Worm (Caenorhabditis elegans) whole organism, L4 larva: ENCODE measurements around the gene F18E9.3.

Experiments
- D1046.2 ChIP-seq: fragments of 200-800 bp; sonication (Bioruptor generic); IDR thresholded peaks from 2 replicates; pipeline ENCODE4 v1.3.6; 2022; ENCODE audit warnings: missing genetic modification characterization, missing compliant biosample characterization
- F26F4.8 ChIP-seq: fragments of 200-800 bp; sonication (Bioruptor generic); conservative IDR thresholded peaks from 2 replicates; pipeline ENCODE4 v1.3.6; 2022; ENCODE audit warnings: missing genetic modification characterization, missing compliant biosample characterization
- F44E2.7 ChIP-seq: fragments of 200-800 bp; sonication (Bioruptor generic); IDR thresholded peaks from 2 replicates; pipeline ENCODE4 v2.1.2; 2022; ENCODE audit warnings: missing genetic modification characterization, missing compliant biosample characterization
- F49E8.2 ChIP-seq: sonication (generic microtip); optimal IDR thresholded peaks from 2 replicates; lab custom pipeline; 2016; ENCODE audit warnings: missing compliant biosample characterization, mild to moderate bottlenecking, missing genetic modification characterization, borderline replicate concordance
- T20F7.1 ChIP-seq: fragments of 200-800 bp; sonication (Bioruptor generic); optimal IDR thresholded peaks from 2 replicates; lab custom pipeline; 2018; ENCODE audit warnings: mild to moderate bottlenecking, missing genetic modification characterization, missing compliant biosample characterization
- T26A8.4 ChIP-seq: fragments of 200-800 bp; sonication (Bioruptor generic); IDR thresholded peaks from 2 replicates; pipeline ENCODE4 v1.3.6; 2022; ENCODE audit warnings: missing genetic modification characterization, missing compliant biosample characterization
- Y48G9A.11 ChIP-seq: fragments of 200-800 bp; sonication (Bioruptor generic); IDR thresholded peaks from 2 replicates; pipeline ENCODE4 v1.3.6; 2022; ENCODE audit warnings: missing genetic modification reagents, missing genetic modification characterization, missing compliant biosample characterization
- Y5F2A.4 ChIP-seq: fragments of 200-800 bp; sonication (Bioruptor generic); optimal IDR thresholded peaks from 2 replicates; lab custom pipeline; 2018; ENCODE audit warnings: mild to moderate bottlenecking, missing genetic modification characterization, missing compliant biosample characterization
- aha-1 ChIP-seq: fragments of 150-350 bp; peaks from one replicate; lab custom pipeline; 2014; ENCODE audit warnings: missing biosample characterization, missing genetic modification characterization
- aly-2 ChIP-seq: sonication (generic microtip); optimal IDR thresholded peaks from 2 replicates; lab custom pipeline; 2018; ENCODE audit warnings: missing biosample characterization, missing genetic modification characterization
- ama-1 ChIP-seq: fragments of 150-350 bp; optimal IDR thresholded peaks from 2 replicates; lab custom pipeline; 2014; ENCODE audit warnings: inconsistent platforms, mixed read lengths
- attf-4 ChIP-seq: sonication (generic microtip); optimal IDR thresholded peaks from 3 replicates; lab custom pipeline; 2017; ENCODE audit warnings: missing biosample characterization, missing genetic modification characterization
- ceh-20 ChIP-seq: fragments of 200-800 bp; sonication (Bioruptor generic); IDR thresholded peaks from 2 replicates; pipeline ENCODE4 v1.3.6; 2022; ENCODE audit warnings: missing genetic modification reagents, missing genetic modification characterization, missing compliant biosample characterization
- ceh-82 ChIP-seq: sonication (generic microtip); optimal IDR thresholded peaks from 2 replicates; lab custom pipeline; 2017; ENCODE audit warnings: missing biosample characterization, missing genetic modification characterization
- ctbp-1 ChIP-seq: fragments of 200-800 bp; sonication (Bioruptor generic); IDR thresholded peaks from 2 replicates; pipeline ENCODE4 v1.3.6; 2022; ENCODE audit warnings: missing genetic modification reagents, missing genetic modification characterization, missing compliant biosample characterization
- daf-16 ChIP-seq, 3 experiments: sonication (generic microtip); optimal IDR thresholded peaks; 2 replicates each; lab custom pipeline; 2016 to 2017; ENCODE audit warnings: missing genetic modification characterization in 3 of 3, missing genetic modification reagents in 3 of 3, mild to moderate bottlenecking in 2 of 3, missing compliant biosample characterization in 2 of 3, missing biosample characterization in 1 of 3, moderate library complexity in 1 of 3
- daf-8 ChIP-seq: fragments of 200-800 bp; sonication (Bioruptor generic); IDR thresholded peaks from 2 replicates; pipeline ENCODE4 v1.3.6; 2022; ENCODE audit warnings: missing genetic modification characterization, missing compliant biosample characterization
- dmd-8 ChIP-seq: fragments of 200-800 bp; sonication (Bioruptor generic); IDR thresholded peaks from 2 replicates; pipeline ENCODE4 v1.3.6; 2022; ENCODE audit warnings: missing genetic modification characterization, missing compliant biosample characterization
- dmd-9 ChIP-seq: fragments of 200-800 bp; sonication (Bioruptor generic); IDR thresholded peaks from 2 replicates; pipeline ENCODE4 v1.3.6; 2022; ENCODE audit warnings: missing genetic modification reagents, missing genetic modification characterization, missing compliant biosample characterization
- dpl-1 ChIP-seq: fragments of 150-350 bp; optimal IDR thresholded peaks from 2 replicates; lab custom pipeline; 2014; ENCODE audit warnings: missing biosample characterization, missing genetic modification reagents, missing genetic modification characterization
- duxl-1 ChIP-seq: sonication (generic microtip); optimal IDR thresholded peaks from 2 replicates; lab custom pipeline; 2016; ENCODE audit warnings: mild to moderate bottlenecking, missing genetic modification characterization, moderate library complexity, missing compliant biosample characterization; ENCODE audit not compliant: poor library complexity
- egl-27 ChIP-seq: sonication (generic microtip); optimal IDR thresholded peaks from 3 replicates; lab custom pipeline; 2017; ENCODE audit warnings: missing biosample characterization, missing genetic modification reagents, missing genetic modification characterization
- egl-43 ChIP-seq: fragments of 200-800 bp; sonication (Bioruptor generic); IDR thresholded peaks from 2 replicates; pipeline ENCODE4 v1.3.6; 2022; ENCODE audit warnings: missing genetic modification reagents, missing genetic modification characterization, missing compliant biosample characterization
- fos-1 ChIP-seq: fragments of 150-350 bp; optimal IDR thresholded peaks from 2 replicates; lab custom pipeline; 2014; ENCODE audit warnings: missing biosample characterization, missing genetic modification characterization
- gei-8 ChIP-seq: fragments of 200-800 bp; sonication (Bioruptor generic); optimal IDR thresholded peaks from 2 replicates; lab custom pipeline; 2018; ENCODE audit warnings: mild to moderate bottlenecking, missing genetic modification characterization, missing compliant biosample characterization
- hif-1 ChIP-seq, 2 experiments: sonication (generic microtip); optimal IDR thresholded peaks; 2 replicates each; lab custom pipeline; 2016 to 2017; ENCODE audit warnings: missing compliant biosample characterization in 2 of 2, missing genetic modification characterization in 2 of 2, missing genetic modification reagents in 2 of 2, missing genotype in 2 of 2, mild to moderate bottlenecking in 1 of 2
- hlh-30 ChIP-seq: sonication (generic microtip); optimal IDR thresholded peaks from 2 replicates; lab custom pipeline; 2017; ENCODE audit warnings: antibody characterized with exemption, mild to moderate bottlenecking, missing genetic modification characterization, missing compliant biosample characterization; ENCODE audit not compliant: insufficient read depth
- hmg-1.1 ChIP-seq: fragments of 200-800 bp; sonication (Bioruptor generic); IDR thresholded peaks from 2 replicates; pipeline ENCODE4 v1.3.6; 2022; ENCODE audit warnings: missing genetic modification reagents, missing genetic modification characterization, missing compliant biosample characterization
- jun-1 ChIP-seq: fragments of 150-350 bp; optimal IDR thresholded peaks from 2 replicates; lab custom pipeline; 2014; ENCODE audit warnings: missing biosample characterization, missing genetic modification reagents, missing genetic modification characterization
- lim-7 ChIP-seq: fragments of 200-800 bp; sonication (Bioruptor generic); IDR thresholded peaks from 2 replicates; pipeline ENCODE4 v1.3.6; 2022; ENCODE audit warnings: missing genetic modification characterization, missing compliant biosample characterization
- lin-1 ChIP-seq: fragments of 200-800 bp; sonication (Bioruptor generic); IDR thresholded peaks from 2 replicates; pipeline ENCODE4 v1.3.6; 2022; ENCODE audit warnings: missing genetic modification reagents, missing genetic modification characterization, missing compliant biosample characterization
- lin-15B ChIP-seq: fragments of 150-350 bp; sonication (generic microtip); optimal IDR thresholded peaks from 3 replicates; lab custom pipeline; 2014; ENCODE audit warnings: missing biosample characterization, missing genetic modification characterization
- lin-38 ChIP-seq: fragments of 200-800 bp; sonication (Bioruptor generic); IDR thresholded peaks from 2 replicates; pipeline ENCODE4 v1.3.6; 2022; ENCODE audit warnings: missing genetic modification reagents, missing genetic modification characterization, missing compliant biosample characterization
- lin-39 ChIP-seq: fragments of 150-350 bp; optimal IDR thresholded peaks from 2 replicates; lab custom pipeline; 2014; ENCODE audit warnings: missing biosample characterization, missing genetic modification reagents, missing genetic modification characterization
- mdl-1 ChIP-seq, 2 experiments: fragments of 150-350 bp in 1 of 2; sonication (generic microtip) in 1 of 2; optimal IDR thresholded peaks; 2 replicates each; lab custom pipeline; 2014 to 2017; ENCODE audit warnings: missing biosample characterization in 2 of 2, missing genetic modification characterization in 2 of 2
- mep-1 ChIP-seq: fragments of 150-350 bp; sonication (generic microtip); optimal IDR thresholded peaks from 3 replicates; lab custom pipeline; 2014; ENCODE audit warnings: missing biosample characterization, missing genetic modification characterization
- mes-2 ChIP-seq: sonication (generic microtip); optimal IDR thresholded peaks from 2 replicates; lab custom pipeline; 2016; ENCODE audit warnings: missing genotype, mild to moderate bottlenecking, missing genetic modification characterization, missing compliant biosample characterization; ENCODE audit not compliant: poor library complexity, severe bottlenecking
- mxl-2 ChIP-seq: fragments of 200-800 bp; sonication (Bioruptor generic); conservative IDR thresholded peaks from 2 replicates; pipeline ENCODE4 v1.3.6; 2022; ENCODE audit warnings: missing genetic modification reagents, missing genetic modification characterization, missing compliant biosample characterization
- nhr-102 ChIP-seq: sonication (generic microtip); optimal IDR thresholded peaks from 2 replicates; lab custom pipeline; 2016; ENCODE audit warnings: mild to moderate bottlenecking, missing genetic modification characterization, moderate library complexity, missing compliant biosample characterization
- nhr-11 ChIP-seq: fragments of 150-350 bp; optimal IDR thresholded peaks from 2 replicates; lab custom pipeline; 2014; ENCODE audit warnings: missing biosample characterization, missing genetic modification characterization
- nhr-111 ChIP-seq: fragments of 200-800 bp; sonication (Bioruptor generic); optimal IDR thresholded peaks from 2 replicates; lab custom pipeline; 2018; ENCODE audit warnings: mild to moderate bottlenecking, missing genetic modification characterization, missing compliant biosample characterization
- nhr-48 ChIP-seq: sonication (generic microtip); optimal IDR thresholded peaks from 2 replicates; lab custom pipeline; 2016; ENCODE audit warnings: mild to moderate bottlenecking, missing genetic modification characterization, missing compliant biosample characterization
- pqm-1 ChIP-seq: sonication (generic microtip); optimal IDR thresholded peaks from 2 replicates; lab custom pipeline; 2017; ENCODE audit warnings: missing biosample characterization, missing genetic modification characterization
- saeg-2 ChIP-seq: fragments of 200-800 bp; sonication (Bioruptor generic); IDR thresholded peaks from 2 replicates; pipeline ENCODE4 v1.3.6; 2022; ENCODE audit warnings: missing genetic modification reagents, missing genetic modification characterization, missing compliant biosample characterization
- sdz-12 ChIP-seq: fragments of 200-800 bp; sonication (Bioruptor generic); optimal IDR thresholded peaks from 2 replicates; lab custom pipeline; 2018; ENCODE audit warnings: mild to moderate bottlenecking, missing genetic modification characterization, missing compliant biosample characterization
- set-16 ChIP-seq: fragments of 200-800 bp; sonication (Bioruptor generic); IDR thresholded peaks from 2 replicates; pipeline ENCODE4 v1.3.6; 2022; ENCODE audit warnings: missing genetic modification reagents, missing genetic modification characterization, missing compliant biosample characterization
- skn-1 ChIP-seq: fragments of 150-350 bp; optimal IDR thresholded peaks from 2 replicates; lab custom pipeline; 2014; ENCODE audit warnings: missing biosample characterization, missing genetic modification characterization
- snpc-4 ChIP-seq: fragments of 150-350 bp; optimal IDR thresholded peaks from 2 replicates; lab custom pipeline; 2014; ENCODE audit warnings: missing biosample characterization, missing genetic modification characterization
- zip-2 ChIP-seq: fragments of 150-350 bp; optimal IDR thresholded peaks from 2 replicates; lab custom pipeline; 2014; ENCODE audit warnings: missing biosample characterization, missing genetic modification characterization
- ztf-7 ChIP-seq: fragments of 150-350 bp; optimal IDR thresholded peaks from 2 replicates; lab custom pipeline; 2014; ENCODE audit warnings: missing biosample characterization, missing genetic modification characterization

The F18E9.3 gene

ce11 chrX:8623840-8624591, 38.1 kb downstream of the F18E9.3 start:
- TF ChIP-seq set-16 (GFP tag; lab: Robert Waterston, UW) (no peak), daf-8 (GFP tag; lab: Robert Waterston, UW) (no peak), skn-1 (no peak), lin-15B (tag; lab: Kevin White, UChicago) (no peak), nhr-11 (no peak), ztf-7 (peak; percentile 15), nhr-111 (no peak), mdl-1 (tag; optimal IDR thresholded peaks at IDR 0.05; lab: Kevin White, UChicago) (no peak), dmd-8 (GFP tag; lab: Robert Waterston, UW) (peak; percentile 60; the same call in 1 of the 2 replicates), ceh-20 (GFP tag; lab: Robert Waterston, UW) (0 out of 2 replicates have a peak, but pooled peaks have one; percentile 40), F44E2.7 (peak; percentile 57; the same call in 1 of the 2 replicates), lim-7 (GFP tag; lab: Robert Waterston, UW) (peak; percentile 78), T26A8.4 (peak; percentile 89), dmd-9 (GFP tag; lab: Robert Waterston, UW) (no peak), duxl-1 (tag; lab: Kevin White, UChicago) (peak; percentile 74), aly-2 (no peak), aha-1 (tag; lab: Kevin White, UChicago) (peak; percentile 99), lin-38 (peak; percentile 79), pqm-1 (tag; lab: Kevin White, UChicago) (no peak), mep-1 (no peak), hlh-30 (tag; lab: Kevin White, UChicago) (peak; percentile 37), jun-1 (no peak), fos-1 (tag; lab: Kevin White, UChicago) (no peak), ceh-82 (tag; lab: Kevin White, UChicago) (no peak), egl-27 (tag; lab: Kevin White, UChicago) (no peak), saeg-2 (no peak), F26F4.8 (GFP tag; lab: Robert Waterston, UW) (0 out of 2 replicates have a peak, but pooled peaks have one; percentile 57), nhr-48 (peak; percentile 12), dpl-1 (peak; percentile 3), D1046.2 (peak; percentile 59; the same call in 1 of the 2 replicates), mxl-2 (GFP tag; lab: Robert Waterston, UW) (0 out of 2 replicates have a peak, but pooled peaks have one; percentile 7), zip-2 (tag; lab: Kevin White, UChicago) (peak; percentile 24), gei-8 (GFP tag; lab: Kevin White, UChicago) (no peak), Y48G9A.11 (GFP tag; lab: Robert Waterston, UW) (no peak), hif-1 (tag; optimal IDR thresholded peaks at IDR 0.05; lab: Kevin White, UChicago) (no peak), T20F7.1 (GFP tag; lab: Kevin White, UChicago) (peak; percentile 44), hmg-1.1 (GFP tag; lab: Robert Waterston, UW) (peak; percentile 85), sdz-12 (GFP tag; lab: Kevin White, UChicago) (peak; percentile 15), ama-1 (no peak), attf-4 (tag; lab: Kevin White, UChicago) (no peak), daf-16 (GFP tag; optimal IDR thresholded peaks at IDR 0.05; lab: Kevin White, UChicago) (peak; percentile 8 to 46), daf-16 (tag; optimal IDR thresholded peaks at IDR 0.05; lab: Kevin White, UChicago) (peak; percentile 67), lin-39 (tag; lab: Kevin White, UChicago) (no peak), lin-1 (GFP tag; lab: Robert Waterston, UW) (no peak), ctbp-1 (GFP tag; lab: Robert Waterston, UW) (peak; percentile 67), egl-43 (peak; percentile 89), F49E8.2 (tag; lab: Kevin White, UChicago) (peak; percentile 32), snpc-4 (tag; lab: Kevin White, UChicago) (no peak), Y5F2A.4 (GFP tag; lab: Kevin White, UChicago) (no peak), nhr-102 (tag; lab: Kevin White, UChicago) (peak; percentile 55), mes-2 (tag; lab: Kevin White, UChicago) (no peak)
